Worm (Caenorhabditis elegans): Measurements from ENCODE around the gene T12B3.3.
"Not testable (repeated sequence)": the region's sequence is repeated elsewhere in the genome, so short reads cannot be mapped to it uniquely, and the experiment has no call there.

T12B3.3 gene

ce11 chrIV:7374847-7375246 lies at the start of gene T12B3.3:
Gene T12B3.3, plus strand, starts transcription at chrIV:7375147.
- not testable (repeated sequence) for TF ChIP-seq ztf-25 (GFP tag; IDR thresholded peaks at IDR 0.05); ets-4 (GFP tag; optimal IDR thresholded peaks at IDR 0.05); mel-28 (tag; optimal IDR thresholded peaks at IDR 0.05; ENCODE audit: borderline replicate concordance)

ce11 chrIV:7325698-7326097 lies 49.2 kb upstream of the T12B3.3 start:
- peak; percentile 6; the same call in 1 of the 2 replicates for TF ChIP-seq dox-1 (GFP tag; IDR thresholded peaks at IDR 0.05)
- TF ChIP-seq F52B5.7 (tag; optimal IDR thresholded peaks at IDR 0.05): no peak
- peak in 1 of 2 experiments; percentile 37 for TF ChIP-seq let-607 (tag; optimal IDR thresholded peaks at IDR 0.05)
- no peak for TF ChIP-seq cebp-2 (GFP tag; IDR thresholded peaks at IDR 0.05)
- peak; percentile 76 for TF ChIP-seq nhr-80 (tag; optimal IDR thresholded peaks at IDR 0.05)
- TF ChIP-seq ztf-26 (tag; optimal IDR thresholded peaks at IDR 0.05): no peak

ce11 chrIV:7326613-7327149 lies 48.3 kb upstream of the T12B3.3 start, which contains the start of gene ifo-1:
Gene ifo-1, minus strand, starts transcription at chrIV:7326663.
- TF ChIP-seq ets-4 (GFP tag; optimal IDR thresholded peaks at IDR 0.05): peak; percentile 3
- TF ChIP-seq nhr-80 (tag; optimal IDR thresholded peaks at IDR 0.05): peak; percentile 99
- no peak for TF ChIP-seq dpff-1 (tag; optimal IDR thresholded peaks at IDR 0.05)
- peak; percentile 63; the same call in 1 of the 2 replicates for TF ChIP-seq dox-1 (GFP tag; IDR thresholded peaks at IDR 0.05)

ce11 chrIV:7328918-7329317 lies 46.0 kb upstream of the T12B3.3 start, which contains the start of gene sqst-2:
Gene sqst-2, minus strand, starts transcription at chrIV:7328975.
- TF ChIP-seq T26A5.8 (tag; optimal IDR thresholded peaks at IDR 0.05) (no peak), attf-5 (GFP tag; optimal IDR thresholded peaks at IDR 0.05) (no peak), nfyb-1 (GFP tag; IDR thresholded peaks at IDR 0.05) (no peak), mxl-1 (tag; optimal IDR thresholded peaks at IDR 0.05) (no peak), nhr-80 (tag; optimal IDR thresholded peaks at IDR 0.05) (peak; percentile 66)

ce11 chrIV:7332695-7333094 lies 42.3 kb upstream of the T12B3.3 start, which contains the start of gene ocr-4:
Gene ocr-4, minus strand, starts transcription at chrIV:7332795.
- TF ChIP-seq aptf-3 (GFP tag; IDR thresholded peaks at IDR 0.05) (no peak), tbp1 (GFP tag; optimal IDR thresholded peaks at IDR 0.05) (no peak), athp-1 (tag; optimal IDR thresholded peaks at IDR 0.05) (no peak), dpl-1 (GFP tag; optimal IDR thresholded peaks at IDR 0.05) (no peak), die-1 (tag; optimal IDR thresholded peaks at IDR 0.05) (no peak), nhr-80 (tag; optimal IDR thresholded peaks at IDR 0.05) (no peak), hmg-20 (GFP tag; IDR thresholded peaks at IDR 0.05) (no peak), egl-18 (GFP tag; IDR thresholded peaks at IDR 0.05) (no peak), ztf-26 (tag; optimal IDR thresholded peaks at IDR 0.05) (no peak), cebp-2 (GFP tag; IDR thresholded peaks at IDR 0.05) (no peak), sea-2 (GFP tag; IDR thresholded peaks at IDR 0.05) (no peak), snpc-4 (GFP tag; optimal IDR thresholded peaks at IDR 0.05) (no peak), snpc-4 (tag; optimal IDR thresholded peaks at IDR 0.05) (no peak), F49E8.2 (tag; optimal IDR thresholded peaks at IDR 0.05; ENCODE audit: insufficient read depth) (no peak), lin-35 (GFP tag; optimal IDR thresholded peaks at IDR 0.05) (no peak), lin-40 (tag; optimal IDR thresholded peaks at IDR 0.05) (no peak), dpff-1 (tag; optimal IDR thresholded peaks at IDR 0.05) (no peak), madf-8 (GFP tag; conservative IDR thresholded peaks at IDR 0.05) (no peak), ccch-3 (GFP tag; optimal IDR thresholded peaks at IDR 0.05) (no peak)

- TF ChIP-seq K11D2.4 (GFP tag; IDR thresholded peaks at IDR 0.05) (no peak), aptf-3 (GFP tag; IDR thresholded peaks at IDR 0.05) (no peak), tbp1 (GFP tag; optimal IDR thresholded peaks at IDR 0.05) (no peak), ztf-3 (GFP tag; optimal IDR thresholded peaks at IDR 0.05) (no peak), hsf-1 (GFP tag; IDR thresholded peaks at IDR 0.05) (0 out of 2 replicates have a peak, but pooled peaks have one; percentile 21), nhr-179 (tag; optimal IDR thresholded peaks at IDR 0.05) (no peak), snpc-1.1 (tag; optimal IDR thresholded peaks at IDR 0.05; ENCODE audit: insufficient read depth) (no peak), sptf-2 (GFP tag; optimal IDR thresholded peaks at IDR 0.05) (no peak)
These were observed 36.9 kb upstream of the T12B3.3 start for ce11 chrIV:7338042-7338441.

All from whole organism, young adult.